Fruit fly (Drosophila melanogaster): ENCODE results near the gene Gba1b.

DNA sequence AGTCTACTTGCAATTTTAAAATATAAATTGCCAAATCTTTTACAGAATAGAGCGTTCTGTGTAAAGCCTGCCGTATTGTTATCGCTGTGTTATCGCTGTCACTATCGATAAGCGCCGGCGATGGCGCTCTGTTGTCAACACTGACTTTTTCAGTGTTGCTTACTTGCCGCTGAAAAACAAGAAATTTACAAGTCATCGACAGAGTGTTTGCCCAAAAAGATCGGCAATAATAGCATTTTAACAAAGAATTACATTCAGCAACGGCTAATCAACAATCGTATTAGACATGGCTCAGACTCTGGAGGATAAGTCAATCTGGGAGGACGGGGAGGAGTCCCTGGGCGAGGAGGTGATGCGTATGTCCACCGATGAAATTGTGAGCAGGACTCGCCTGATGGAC lies 48.1 kb downstream of the Gba1b start, which contains the start of the genes RanBP3 and Rpt5:
- TF ChIP-seq pan (optimal IDR thresholded peaks at IDR 0.05) (no peak), psq (optimal IDR thresholded peaks at IDR 0.05) (no peak), CG8478 (optimal IDR thresholded peaks at IDR 0.05) (no peak)
